Fruit fly (Drosophila melanogaster): ENCODE measurements around the gene Pglym78.
A peak's percentile ranks its signal among the peaks of the same experiment; 100 is the strongest.

Gene Pglym78

DNA sequence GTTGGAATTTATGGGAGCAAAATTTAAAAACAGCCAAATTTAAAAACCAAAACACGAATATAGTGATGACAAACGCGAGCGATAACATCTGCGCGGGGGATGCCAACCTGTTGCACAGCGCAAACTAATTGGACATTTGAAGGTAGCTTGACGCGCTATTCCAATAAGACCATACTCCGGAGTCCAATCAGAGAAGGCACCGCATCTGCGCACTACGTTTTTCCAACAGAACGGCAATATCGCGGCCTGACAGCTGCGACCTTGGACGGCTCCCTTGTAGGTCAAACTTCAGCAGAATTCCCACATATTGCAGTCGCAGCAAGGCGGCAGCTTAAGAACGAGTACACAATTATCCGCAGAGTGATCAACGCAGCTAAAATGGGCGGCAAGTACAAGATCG, at the start of gene Pglym78, which contains the start of gene CG11882:
Pglym78 (plus strand) TSS at position 177 of the 400 bp plus-strand sequence.
CG11882 (minus strand) TSS at position 101 of the 400 bp plus-strand sequence.
- no peak for TF ChIP-seq CG8478 (optimal IDR thresholded peaks at IDR 0.05)
- TF ChIP-seq CTCF (optimal IDR thresholded peaks at IDR 0.05): peak; percentile 53 to 69

DNA sequence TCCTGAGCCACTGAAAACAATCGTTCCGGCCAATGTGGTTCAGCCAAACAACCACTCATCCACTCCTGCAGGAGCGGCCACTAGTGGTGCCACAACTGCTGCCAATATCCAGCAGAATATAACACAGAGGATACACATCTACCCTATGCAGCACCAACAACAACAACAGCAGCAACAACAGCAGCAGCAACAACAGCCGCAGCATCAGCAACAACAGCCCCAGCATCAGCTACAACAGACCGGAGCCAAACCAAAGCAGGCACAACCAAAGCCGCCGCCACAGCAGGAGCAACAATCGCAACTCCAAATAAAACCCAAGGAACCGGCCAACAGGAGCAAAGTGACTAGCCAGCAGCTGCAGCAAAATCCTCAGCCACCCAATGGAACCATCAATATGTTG, 44.8 kb upstream of the Pglym78 start:
- TF ChIP-seq CTCF (optimal IDR thresholded peaks at IDR 0.05) (no peak), CG8478 (optimal IDR thresholded peaks at IDR 0.05) (no peak)

DNA sequence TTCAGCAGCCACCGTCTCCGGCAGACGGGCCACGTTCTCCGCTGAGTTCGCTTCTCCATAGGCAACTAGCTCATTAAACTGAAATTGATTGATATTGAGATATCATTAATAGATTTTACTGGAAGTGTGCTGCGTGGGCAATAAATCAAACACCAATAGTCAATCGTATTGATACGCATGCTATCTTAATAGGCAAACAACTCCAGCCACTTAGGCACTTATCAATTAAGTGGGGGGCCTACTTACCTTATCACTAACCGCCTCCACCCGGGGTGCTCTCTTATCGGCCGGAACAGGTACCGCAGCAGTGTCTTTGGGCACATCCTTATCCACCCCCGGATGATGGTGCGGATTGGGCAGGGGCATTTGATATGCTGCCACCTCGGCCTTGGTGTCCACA, 36.3 kb upstream of the Pglym78 start:
- TF ChIP-seq CG8478 (optimal IDR thresholded peaks at IDR 0.05) (no peak), CTCF (optimal IDR thresholded peaks at IDR 0.05) (no peak)

DNA sequence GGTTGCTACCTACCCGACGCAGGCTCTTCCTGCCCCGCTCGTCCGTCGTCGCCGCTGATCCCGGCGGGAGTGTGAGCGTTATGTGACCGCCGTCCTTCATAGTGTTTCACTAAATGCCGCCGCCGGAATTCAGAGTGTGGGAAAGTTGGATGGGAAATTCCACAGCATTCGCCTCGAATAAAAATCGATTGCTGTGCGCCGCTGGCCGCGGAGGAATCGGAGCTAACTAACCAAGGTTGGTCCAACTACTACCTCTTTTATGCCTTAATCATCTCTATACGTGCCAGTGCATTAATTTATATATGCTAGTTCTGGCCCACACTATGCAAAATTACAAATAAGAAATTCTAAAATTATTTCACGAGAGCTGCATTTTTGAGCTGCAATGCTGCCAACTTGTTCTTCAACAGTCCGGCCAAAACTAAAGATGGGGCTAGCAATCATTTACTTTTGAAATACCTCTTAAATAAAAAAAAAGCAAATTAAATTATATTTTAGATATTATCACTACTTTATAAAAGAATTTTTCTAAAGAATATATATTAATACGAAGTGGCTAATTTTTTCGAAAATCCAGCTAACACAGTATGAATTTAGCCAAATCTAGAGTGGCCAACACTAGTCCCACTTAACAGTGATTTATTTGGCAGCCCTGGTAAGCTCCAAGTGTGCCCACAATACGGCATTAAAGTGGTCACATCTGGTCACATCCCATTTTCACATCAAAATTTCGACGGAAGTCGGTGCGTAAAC, 35.5 kb upstream of the Pglym78 start, which contains the start of the genes alpha-Man-Ib and Pdhb:
alpha-Man-Ib (minus strand) TSS at position 425 of the 753 bp plus-strand sequence.
Pdhb (plus strand) TSS at position 674 of the 753 bp plus-strand sequence.
- TF ChIP-seq CTCF (optimal IDR thresholded peaks at IDR 0.05) (no peak), CG8478 (optimal IDR thresholded peaks at IDR 0.05) (no peak)

DNA sequence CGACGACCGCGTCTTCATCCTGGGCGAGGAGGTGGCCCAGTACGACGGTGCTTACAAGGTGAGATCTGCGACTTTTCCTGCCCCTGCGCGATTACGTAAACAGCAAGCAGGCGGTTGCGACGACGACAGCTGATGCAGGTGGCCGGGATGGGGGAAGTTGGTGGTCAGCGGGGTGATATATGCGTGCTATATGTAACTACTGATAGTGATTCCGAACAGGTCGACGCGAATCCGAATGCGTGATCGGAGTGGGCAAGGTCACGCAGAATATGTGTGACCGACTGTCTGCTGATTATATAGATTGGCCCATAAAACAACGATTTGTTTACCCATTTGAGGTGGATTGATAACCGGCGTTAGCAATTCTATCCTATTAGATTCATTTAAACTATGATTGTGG, 34.7 kb upstream of the Pglym78 start:
- TF ChIP-seq CTCF (optimal IDR thresholded peaks at IDR 0.05) (no peak), CG8478 (optimal IDR thresholded peaks at IDR 0.05) (no peak)

DNA sequence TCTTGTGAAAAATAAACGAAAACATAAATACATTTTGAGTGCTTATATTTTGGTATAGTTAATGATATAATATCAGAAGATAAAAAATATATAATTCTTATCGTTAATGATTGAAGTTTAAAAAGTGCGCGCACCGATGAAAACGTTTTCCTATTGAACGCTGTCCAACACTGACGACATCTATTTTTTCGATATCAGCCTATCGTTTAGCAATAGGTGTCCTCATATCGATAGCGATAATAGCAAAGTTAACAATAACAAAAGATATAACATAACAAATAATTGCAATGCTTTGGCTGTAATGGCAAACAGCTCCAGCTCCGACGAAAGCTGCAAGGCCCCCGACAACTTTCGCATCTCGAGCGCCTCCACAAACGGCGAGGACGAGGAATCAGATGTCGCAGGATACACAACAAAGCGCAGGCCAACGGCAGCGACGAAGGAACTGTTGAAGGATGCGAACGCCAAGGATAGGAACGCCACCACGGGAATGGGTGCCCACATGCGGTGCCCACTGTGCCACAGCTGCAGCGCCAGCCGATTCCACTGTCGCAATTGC, 31.8 kb upstream of the Pglym78 start, which contains the start of gene Atg14:
Atg14 (plus strand) TSS at position 225 of the 559 bp plus-strand sequence.
- TF ChIP-seq CG8478 (optimal IDR thresholded peaks at IDR 0.05) (no peak), CTCF (optimal IDR thresholded peaks at IDR 0.05) (no peak)

DNA sequence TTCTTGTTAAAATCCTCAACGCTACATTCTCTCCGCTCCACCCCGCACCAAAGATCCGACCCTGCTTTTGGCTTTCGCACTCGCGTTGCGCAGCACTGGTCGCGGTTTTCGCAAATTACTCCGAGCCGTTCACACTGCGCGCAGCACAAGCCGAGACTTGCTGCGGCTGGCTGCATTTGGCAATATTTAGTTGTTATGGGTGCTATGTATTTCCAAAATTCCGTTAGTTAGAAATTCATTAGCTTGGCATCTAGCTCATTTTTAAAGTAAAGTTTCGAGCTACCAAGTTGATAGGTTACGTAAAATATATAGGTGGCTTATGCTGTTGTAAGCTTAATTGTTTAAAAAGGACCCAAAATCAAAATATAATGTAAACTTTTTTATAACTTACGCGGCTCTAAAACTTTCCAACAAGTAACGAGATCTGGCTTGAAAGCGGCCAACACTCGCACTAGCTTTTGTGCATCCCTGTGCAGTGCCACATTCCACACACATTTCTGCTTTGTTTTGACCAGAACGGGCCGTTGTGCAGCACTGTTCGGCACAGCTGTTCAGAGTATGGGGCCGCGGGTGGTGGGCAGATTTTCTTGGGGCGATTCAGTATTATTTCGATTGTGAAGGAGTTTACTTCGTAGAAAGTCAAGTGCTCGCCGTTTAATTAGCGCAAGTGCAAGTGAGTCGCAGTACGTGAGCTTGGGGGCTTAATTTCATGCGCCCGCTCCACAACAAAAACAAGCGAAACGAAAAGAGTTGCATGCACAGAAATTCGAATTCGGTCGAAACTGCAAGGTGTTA, 25.0 kb upstream of the Pglym78 start, which contains the start of the genes yem and Ctl2:
yem (minus strand) TSS at position 63 of the 795 bp plus-strand sequence.
Ctl2 (plus strand) TSS at position 554 of the 795 bp plus-strand sequence.
- TF ChIP-seq CTCF (optimal IDR thresholded peaks at IDR 0.05): no peak
- TF ChIP-seq CG8478 (optimal IDR thresholded peaks at IDR 0.05): no peak

DNA sequence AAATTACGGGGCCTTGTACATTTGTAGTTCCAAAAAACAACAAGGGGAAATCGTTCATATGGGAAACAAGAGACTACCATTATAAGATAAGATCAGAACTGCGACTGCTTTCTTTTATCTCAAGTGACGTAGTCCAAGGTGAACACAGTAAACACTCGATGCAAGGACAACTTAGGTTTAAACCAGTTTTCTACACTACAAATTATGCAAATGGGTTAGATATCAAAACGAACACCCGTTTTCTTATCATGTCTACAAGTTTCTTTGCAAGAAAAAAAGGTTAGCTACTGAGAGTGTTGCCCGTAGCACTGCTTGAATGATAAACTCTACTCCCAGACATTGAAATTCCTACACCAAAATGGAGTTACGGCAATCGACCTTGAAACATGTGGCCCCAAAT, 23.9 kb upstream of the Pglym78 start:
- TF ChIP-seq CTCF (optimal IDR thresholded peaks at IDR 0.05): no peak
- TF ChIP-seq CG8478 (optimal IDR thresholded peaks at IDR 0.05): no peak

DNA sequence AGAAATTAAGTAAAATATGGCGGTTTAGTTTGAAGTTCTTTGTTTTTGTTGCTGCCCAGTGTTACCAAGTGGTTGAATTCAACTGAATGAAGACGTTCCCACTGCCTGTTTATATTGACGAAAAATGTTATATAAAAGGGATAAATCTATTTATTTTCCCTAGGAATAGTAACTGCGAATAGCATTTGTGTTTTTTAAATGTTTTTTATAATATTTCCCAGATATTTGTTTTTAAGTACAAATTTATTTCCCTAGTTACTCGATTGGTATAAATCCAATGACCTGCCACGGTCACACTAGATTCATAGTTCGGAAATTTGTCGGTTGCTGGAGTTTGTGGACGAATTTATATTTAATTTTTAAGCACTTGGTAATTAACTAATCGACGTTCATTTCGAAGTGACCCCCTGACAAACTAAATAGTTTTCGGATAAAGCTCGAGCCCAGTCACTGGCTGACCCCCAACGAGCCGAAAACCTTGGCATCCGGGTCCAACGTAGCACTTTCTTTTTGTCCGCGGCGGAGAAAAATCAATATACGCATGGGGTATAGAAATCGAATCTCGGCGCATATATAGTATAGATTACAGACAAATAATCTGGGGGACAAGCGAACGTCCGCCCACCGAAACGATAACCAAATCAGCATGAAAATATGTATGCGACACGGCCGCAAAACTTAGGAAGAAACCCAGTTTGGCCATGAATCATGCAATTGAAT, 17.0 kb upstream of the Pglym78 start, which contains the start of the genes dgt6 and Vha100-1:
dgt6 (minus strand) TSS at position 71 of the 720 bp plus-strand sequence.
Vha100-1 (plus strand) TSS at position 292 of the 720 bp plus-strand sequence.
- peak in 1 of 2 experiments; percentile 31 for TF ChIP-seq CTCF (optimal IDR thresholded peaks at IDR 0.05)
- TF ChIP-seq CG8478 (optimal IDR thresholded peaks at IDR 0.05): no peak

DNA sequence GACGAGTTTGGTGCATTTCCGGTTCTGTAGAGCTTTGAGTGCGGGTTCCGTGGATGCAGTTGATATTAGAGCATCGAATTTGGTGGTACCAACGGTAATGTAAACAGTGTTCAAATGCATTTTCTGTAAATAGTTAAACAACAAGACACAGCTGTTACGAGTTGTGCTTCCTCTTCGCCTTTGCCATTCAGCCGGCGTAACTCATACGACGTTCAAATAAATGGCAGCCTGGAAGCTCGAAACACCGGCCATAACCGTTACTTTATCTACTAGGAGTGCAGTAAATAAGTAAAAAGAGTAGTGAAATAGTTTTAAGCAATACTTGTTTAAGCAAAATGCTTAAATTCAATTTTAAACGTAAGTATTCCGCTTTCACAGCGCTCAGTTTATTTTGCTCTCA, 9.6 kb upstream of the Pglym78 start, which contains the start of the genes Alg13 and superdeath:
Alg13 (minus strand) TSS at position 167 of the 400 bp plus-strand sequence.
superdeath (plus strand) TSS at position 256 of the 400 bp plus-strand sequence.
- no peak for TF ChIP-seq CG8478 (optimal IDR thresholded peaks at IDR 0.05)
- TF ChIP-seq CTCF (optimal IDR thresholded peaks at IDR 0.05): no peak

DNA sequence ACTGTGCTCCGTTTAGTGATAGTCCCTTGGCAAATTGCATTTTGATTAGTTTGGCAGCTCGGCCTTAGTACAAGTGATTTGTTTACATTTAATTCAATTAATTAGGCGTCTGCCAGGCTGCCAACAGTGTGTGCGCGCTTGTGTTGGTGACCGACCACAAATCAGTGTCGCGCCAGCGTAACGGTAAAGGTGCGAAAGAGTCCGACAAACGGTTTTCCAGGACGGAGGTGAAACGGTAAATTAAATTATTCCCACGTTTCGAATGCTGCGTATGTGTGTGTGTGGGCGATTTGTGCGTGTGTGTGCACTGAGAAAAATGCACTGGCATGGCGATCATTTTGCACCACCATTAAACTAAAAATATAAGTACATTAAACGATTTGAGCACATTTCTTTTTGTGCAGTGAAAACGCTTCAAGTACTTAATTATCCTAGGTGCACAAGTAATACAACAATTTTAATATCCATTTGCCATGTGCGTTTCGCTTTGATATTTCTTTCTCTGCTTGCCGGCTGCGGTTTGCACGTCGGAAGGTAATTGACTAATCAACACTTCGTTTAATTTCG, 9.0 kb upstream of the Pglym78 start:
- no peak for TF ChIP-seq CTCF (optimal IDR thresholded peaks at IDR 0.05)
- no peak for TF ChIP-seq CG8478 (optimal IDR thresholded peaks at IDR 0.05)

DNA sequence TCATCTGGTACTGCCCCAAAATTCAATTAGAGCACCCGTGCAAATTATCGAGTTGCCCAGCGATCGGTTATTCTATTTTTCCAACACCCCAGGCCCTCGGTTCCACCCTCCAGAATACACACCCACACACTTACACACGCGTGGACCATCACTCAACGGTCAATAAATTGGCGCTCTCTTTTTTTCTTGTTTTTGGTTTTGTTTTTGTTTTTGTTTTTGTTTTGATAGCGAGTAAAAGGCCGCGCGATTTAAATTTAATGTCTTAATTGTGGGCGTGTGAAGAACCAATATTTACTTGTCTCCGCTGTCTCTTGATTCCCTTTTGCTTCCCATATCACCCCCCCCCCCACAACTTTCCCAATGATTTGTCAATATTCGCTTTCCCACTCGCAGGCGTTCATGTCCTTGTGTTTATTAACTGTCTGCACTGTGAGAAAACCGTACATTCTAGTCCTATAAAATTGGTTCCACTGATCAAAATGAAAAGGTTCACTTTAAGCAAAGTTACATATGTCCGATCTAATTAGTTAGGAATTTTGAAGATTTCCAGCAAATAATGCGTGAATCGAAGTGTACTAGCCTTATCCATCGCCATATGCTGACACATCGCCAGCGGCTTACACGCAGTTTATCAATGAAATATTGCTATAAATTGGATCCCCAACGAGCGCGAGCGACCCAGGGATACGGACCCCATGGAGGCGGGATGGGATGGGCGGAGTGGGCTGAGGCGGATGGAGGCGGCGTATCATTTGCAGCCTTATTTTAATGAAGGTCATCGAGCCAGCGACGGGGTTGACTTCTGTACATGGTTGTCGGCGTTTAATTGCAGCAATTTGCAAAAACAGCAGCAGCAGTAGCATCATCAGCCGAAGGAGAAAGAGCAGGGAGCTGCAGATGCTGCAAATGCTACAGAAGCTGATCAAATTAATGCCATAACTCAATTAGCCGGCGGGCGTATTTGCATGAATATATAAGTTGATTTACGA, 8.0 kb upstream of the Pglym78 start:
- TF ChIP-seq CTCF (optimal IDR thresholded peaks at IDR 0.05) (no peak), CG8478 (optimal IDR thresholded peaks at IDR 0.05) (no peak)

DNA sequence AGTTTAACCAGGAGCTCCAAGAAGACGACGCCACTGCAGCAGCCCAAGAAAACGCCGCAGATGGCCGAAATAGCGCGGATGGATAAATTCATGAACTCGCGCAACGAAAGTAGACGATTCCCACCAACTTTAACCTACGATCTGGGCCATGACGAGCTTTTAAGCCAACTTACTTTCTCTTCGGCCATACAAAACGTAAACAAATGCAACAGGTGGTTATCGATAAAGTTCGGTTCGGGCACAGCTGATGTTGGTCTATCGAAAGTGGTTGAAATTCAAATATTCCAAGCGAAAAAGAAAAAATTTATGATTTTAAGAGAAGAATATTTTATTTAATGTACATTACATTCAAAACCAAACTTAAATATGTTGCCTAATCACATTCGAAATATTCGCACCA, 1.3 kb upstream of the Pglym78 start, which contains the start of gene CG14511:
CG14511 (minus strand) TSS at position 184 of the 400 bp plus-strand sequence.
- TF ChIP-seq CG8478 (optimal IDR thresholded peaks at IDR 0.05) (no peak), CTCF (optimal IDR thresholded peaks at IDR 0.05) (no peak)

Data from S2 (cell line).